Worm (Caenorhabditis elegans) whole organism, young adult: ENCODE results near the gene str-263.

Experiments used
- B0035.1 ChIP-seq: sonication (generic microtip); optimal IDR thresholded peaks from 2 replicates; lab custom pipeline; 2016; ENCODE audit warnings: missing genetic modification characterization, mild to moderate bottlenecking, missing compliant biosample characterization, missing genotype, missing genetic modification reagents
- B0336.3 ChIP-seq: fragments of 200-800 bp; sonication (Bioruptor generic); IDR thresholded peaks from 2 replicates; pipeline ENCODE4 v1.3.6; 2022; ENCODE audit warnings: missing genetic modification characterization, missing compliant biosample characterization
- C06A6.2 ChIP-seq: fragments of 200-800 bp; sonication (Bioruptor generic); conservative IDR thresholded peaks from 2 replicates; pipeline ENCODE4 v1.3.6; 2022; ENCODE audit warnings: missing genetic modification characterization, missing compliant biosample characterization
- F39B2.1 ChIP-seq: fragments of 200-800 bp; sonication (Bioruptor generic); IDR thresholded peaks from 2 replicates; pipeline ENCODE4 v1.3.6; 2022; ENCODE audit warnings: missing genetic modification reagents, missing genetic modification characterization, missing compliant biosample characterization
- F57C9.4 ChIP-seq: sonication (generic microtip); optimal IDR thresholded peaks from 2 replicates; lab custom pipeline; 2017; ENCODE audit warnings: mild to moderate bottlenecking, missing genetic modification characterization, missing compliant biosample characterization
- K11D2.4 ChIP-seq: fragments of 200-800 bp; sonication (Bioruptor generic); IDR thresholded peaks from 2 replicates; pipeline ENCODE4 v1.3.6; 2022; ENCODE audit warnings: missing genetic modification reagents, missing genetic modification characterization, missing compliant biosample characterization
- T26A5.8 ChIP-seq: sonication (generic microtip); optimal IDR thresholded peaks from 2 replicates; lab custom pipeline; 2016; ENCODE audit warnings: missing genetic modification characterization, missing compliant biosample characterization
- Y53F4B.3 ChIP-seq: fragments of 200-800 bp; sonication (Bioruptor generic); IDR thresholded peaks from 2 replicates; pipeline ENCODE4 v1.3.6; 2022; ENCODE audit warnings: missing genetic modification reagents, missing genetic modification characterization, missing compliant biosample characterization
- Y53G8AR.9 ChIP-seq: fragments of 200-800 bp; sonication (Bioruptor generic); conservative IDR thresholded peaks from 2 replicates; pipeline ENCODE4 v1.3.6; 2022; ENCODE audit warnings: missing genetic modification reagents, missing genetic modification characterization, missing compliant biosample characterization
- Y56A3A.18 ChIP-seq: fragments of 200-800 bp; sonication (Bioruptor generic); IDR thresholded peaks from 2 replicates; pipeline ENCODE4 v1.3.6; 2022; ENCODE audit warnings: missing genetic modification reagents, missing genetic modification characterization, missing compliant biosample characterization
- Y79H2A.3 ChIP-seq: fragments of 200-800 bp; sonication (Bioruptor generic); conservative IDR thresholded peaks from 2 replicates; pipeline ENCODE4 v1.3.6; 2022; ENCODE audit warnings: missing genetic modification reagents, missing genetic modification characterization, missing compliant biosample characterization
- ama-1 ChIP-seq, 3 experiments: fragments of 150-350 bp in 1 of 3; sonication (generic microtip) in 2 of 3; optimal IDR thresholded peaks; 2 replicates each; lab custom pipeline; 2014 to 2018; ENCODE audit warnings: missing biosample characterization in 2 of 3, missing genetic modification characterization in 2 of 3, missing genetic modification reagents in 2 of 3
- aptf-3 ChIP-seq: fragments of 200-800 bp; sonication (Bioruptor generic); IDR thresholded peaks from 2 replicates; pipeline ENCODE4 v1.3.6; 2022; ENCODE audit warnings: missing genetic modification characterization, missing compliant biosample characterization
- athp-1 ChIP-seq: sonication (generic microtip); optimal IDR thresholded peaks from 2 replicates; lab custom pipeline; 2017; ENCODE audit warnings: mild to moderate bottlenecking, missing genetic modification characterization, missing compliant biosample characterization
- ccch-3 ChIP-seq: fragments of 200-800 bp; sonication (Bioruptor generic); optimal IDR thresholded peaks from 2 replicates; lab custom pipeline; 2018; ENCODE audit warnings: mild to moderate bottlenecking, missing genetic modification characterization, missing compliant biosample characterization
- cebp-1 ChIP-seq, 2 experiments: fragments of 200-800 bp in 1 of 2; sonication (Bioruptor generic) in 1 of 2; sonication (generic microtip) in 1 of 2; IDR thresholded peaks in 1 of 2; optimal IDR thresholded peaks in 1 of 2; 2 replicates each; pipeline versions ENCODE4 v1.3.6 to Lab custom; 2017 to 2022; ENCODE audit warnings: missing compliant biosample characterization in 2 of 2, missing genetic modification characterization in 2 of 2, mild to moderate bottlenecking in 1 of 2, missing genetic modification reagents in 1 of 2, moderate library complexity in 1 of 2
- ceh-58 ChIP-seq: fragments of 200-800 bp; sonication (Bioruptor generic); IDR thresholded peaks from 2 replicates; pipeline ENCODE4 v1.3.6; 2022; ENCODE audit warnings: missing genetic modification characterization, missing compliant biosample characterization
- ceh-91 ChIP-seq: fragments of 200-800 bp; sonication (Bioruptor generic); IDR thresholded peaks from 2 replicates; pipeline ENCODE4 v1.3.6; 2022; ENCODE audit warnings: missing genetic modification reagents, missing genetic modification characterization, missing compliant biosample characterization
- chd-7 ChIP-seq: sonication (generic microtip); optimal IDR thresholded peaks from 2 replicates; lab custom pipeline; 2016; ENCODE audit warnings: mild to moderate bottlenecking, missing genetic modification characterization, moderate library complexity, missing compliant biosample characterization
- die-1 ChIP-seq: sonication (generic microtip); optimal IDR thresholded peaks from 2 replicates; lab custom pipeline; 2016; ENCODE audit warnings: missing genotype, mild to moderate bottlenecking, missing genetic modification characterization, missing compliant biosample characterization
- dpl-1 ChIP-seq: fragments of 150-350 bp; optimal IDR thresholded peaks from 2 replicates; lab custom pipeline; 2014; ENCODE audit warnings: missing biosample characterization, missing genetic modification reagents, missing genetic modification characterization
- efl-1 ChIP-seq: fragments of 150-350 bp; optimal IDR thresholded peaks from 2 replicates; lab custom pipeline; 2014; ENCODE audit warnings: missing biosample characterization, missing genetic modification reagents, missing genetic modification characterization
- egrh-3 ChIP-seq: fragments of 200-800 bp; sonication (Bioruptor generic); IDR thresholded peaks from 2 replicates; pipeline ENCODE4 v1.3.6; 2022; ENCODE audit warnings: missing genetic modification reagents, missing genetic modification characterization, missing compliant biosample characterization
- ets-4 ChIP-seq: fragments of 200-800 bp; sonication (Bioruptor generic); optimal IDR thresholded peaks from 2 replicates; lab custom pipeline; 2018; ENCODE audit warnings: mild to moderate bottlenecking, missing genetic modification characterization, missing compliant biosample characterization
- him-1 ChIP-seq: sonication (generic microtip); optimal IDR thresholded peaks from 2 replicates; lab custom pipeline; 2016; ENCODE audit warnings: missing genotype, missing genetic modification reagents, missing genetic modification characterization, missing compliant biosample characterization
- hmg-1.2 ChIP-seq: fragments of 200-800 bp; sonication (Bioruptor generic); IDR thresholded peaks from 2 replicates; pipeline ENCODE4 v1.3.6; 2022; ENCODE audit warnings: missing genetic modification reagents, missing genetic modification characterization, missing compliant biosample characterization
- hmg-20 ChIP-seq: fragments of 200-800 bp; sonication (Bioruptor generic); IDR thresholded peaks from 2 replicates; pipeline ENCODE4 v1.3.6; 2022; ENCODE audit warnings: missing genetic modification reagents, missing genetic modification characterization, missing compliant biosample characterization
- hsf-1 ChIP-seq: fragments of 200-800 bp; sonication (Bioruptor generic); IDR thresholded peaks from 2 replicates; pipeline ENCODE4 v1.3.6; 2022; ENCODE audit warnings: missing genetic modification reagents, missing genetic modification characterization, missing compliant biosample characterization
- lin-26 ChIP-seq: fragments of 200-800 bp; sonication (Bioruptor generic); IDR thresholded peaks from 2 replicates; pipeline ENCODE4 v1.3.6; 2022; ENCODE audit warnings: missing genetic modification reagents, missing genetic modification characterization, missing compliant biosample characterization
- lin-35 ChIP-seq, 3 experiments: fragments of 150-350 bp in 2 of 3; sonication (generic microtip) in 1 of 3; optimal IDR thresholded peaks; 2 replicates each; lab custom pipeline; 2014 to 2018; ENCODE audit warnings: missing biosample characterization in 3 of 3, missing genetic modification characterization in 3 of 3, missing genetic modification reagents in 3 of 3
- lin-40 ChIP-seq: sonication (generic microtip); optimal IDR thresholded peaks from 2 replicates; lab custom pipeline; 2016; ENCODE audit warnings: missing genetic modification characterization, mild to moderate bottlenecking, missing compliant biosample characterization, missing genotype, missing genetic modification reagents
- madf-10 ChIP-seq: sonication (generic microtip); optimal IDR thresholded peaks from 2 replicates; lab custom pipeline; 2016; ENCODE audit warnings: mild to moderate bottlenecking, missing genetic modification characterization, missing compliant biosample characterization
- mcd-1 ChIP-seq: fragments of 200-800 bp; sonication (Bioruptor generic); IDR thresholded peaks from 2 replicates; pipeline ENCODE4 v1.3.6; 2022; ENCODE audit warnings: missing genetic modification reagents, missing genetic modification characterization, missing compliant biosample characterization
- mxl-1 ChIP-seq: sonication (generic microtip); optimal IDR thresholded peaks from 2 replicates; lab custom pipeline; 2016; ENCODE audit warnings: missing genetic modification characterization, missing compliant biosample characterization
- nfya-2 ChIP-seq: fragments of 200-800 bp; sonication (Bioruptor generic); IDR thresholded peaks from 2 replicates; pipeline ENCODE4 v1.3.6; 2022; ENCODE audit warnings: missing genetic modification reagents, missing genetic modification characterization, missing compliant biosample characterization
- nfyb-1 ChIP-seq: fragments of 200-800 bp; sonication (Bioruptor generic); IDR thresholded peaks from 2 replicates; pipeline ENCODE4 v1.3.6; 2022; ENCODE audit warnings: missing genetic modification reagents, missing genetic modification characterization, missing compliant biosample characterization
- nhr-179 ChIP-seq: sonication (generic microtip); optimal IDR thresholded peaks from 2 replicates; lab custom pipeline; 2016; ENCODE audit warnings: mild to moderate bottlenecking, missing genetic modification characterization, missing compliant biosample characterization
- pha-4 ChIP-seq: fragments of 150-350 bp; sonication (generic microtip); optimal IDR thresholded peaks from 2 replicates; lab custom pipeline; 2014; ENCODE audit warnings: missing biosample characterization, missing genetic modification reagents, missing genetic modification characterization
- rpc-1 ChIP-seq, 2 experiments: fragments of 150-350 bp in 1 of 2; sonication (generic microtip) in 1 of 2; optimal IDR thresholded peaks; 2 replicates each; lab custom pipeline; 2014 to 2018; ENCODE audit warnings: missing biosample characterization in 1 of 2, missing genetic modification characterization in 1 of 2, missing genetic modification reagents in 1 of 2, missing genotype in 1 of 2
- snpc-1.1 ChIP-seq: sonication (generic microtip); optimal IDR thresholded peaks from 2 replicates; lab custom pipeline; 2017; ENCODE audit warnings: missing genetic modification characterization, mild to moderate bottlenecking, missing compliant biosample characterization, antibody characterized with exemption, moderate library complexity, missing genotype, missing genetic modification reagents; ENCODE audit not compliant: insufficient read depth
- somi-1 ChIP-seq: fragments of 200-800 bp; sonication (Bioruptor generic); optimal IDR thresholded peaks from 2 replicates; lab custom pipeline; 2018; ENCODE audit warnings: mild to moderate bottlenecking, missing genetic modification characterization, missing compliant biosample characterization
- sptf-2 ChIP-seq: fragments of 200-800 bp; sonication (Bioruptor generic); optimal IDR thresholded peaks from 2 replicates; lab custom pipeline; 2018; ENCODE audit warnings: mild to moderate bottlenecking, missing genetic modification characterization, missing compliant biosample characterization
- tbp1 ChIP-seq: fragments of 200-800 bp; sonication (Bioruptor generic); optimal IDR thresholded peaks from 2 replicates; lab custom pipeline; 2018; ENCODE audit warnings: mild to moderate bottlenecking, missing genetic modification characterization, missing compliant biosample characterization
- tbx-9 ChIP-seq: sonication (generic microtip); optimal IDR thresholded peaks from 2 replicates; lab custom pipeline; 2016; ENCODE audit warnings: borderline replicate concordance, missing genetic modification characterization, inconsistent platforms, missing compliant biosample characterization
- unc-62 ChIP-seq: fragments of 150-350 bp; optimal IDR thresholded peaks from 2 replicates; lab custom pipeline; 2014; ENCODE audit warnings: missing biosample characterization, missing genetic modification reagents, missing genetic modification characterization
- xnd-1 ChIP-seq: sonication (generic microtip); optimal IDR thresholded peaks from 2 replicates; lab custom pipeline; 2016; ENCODE audit warnings: missing genotype, missing genetic modification reagents, missing genetic modification characterization, missing compliant biosample characterization
- ztf-26 ChIP-seq: sonication (generic microtip); optimal IDR thresholded peaks from 2 replicates; lab custom pipeline; 2017; ENCODE audit warnings: missing genetic modification characterization, missing compliant biosample characterization

The str-263 gene

DNA sequence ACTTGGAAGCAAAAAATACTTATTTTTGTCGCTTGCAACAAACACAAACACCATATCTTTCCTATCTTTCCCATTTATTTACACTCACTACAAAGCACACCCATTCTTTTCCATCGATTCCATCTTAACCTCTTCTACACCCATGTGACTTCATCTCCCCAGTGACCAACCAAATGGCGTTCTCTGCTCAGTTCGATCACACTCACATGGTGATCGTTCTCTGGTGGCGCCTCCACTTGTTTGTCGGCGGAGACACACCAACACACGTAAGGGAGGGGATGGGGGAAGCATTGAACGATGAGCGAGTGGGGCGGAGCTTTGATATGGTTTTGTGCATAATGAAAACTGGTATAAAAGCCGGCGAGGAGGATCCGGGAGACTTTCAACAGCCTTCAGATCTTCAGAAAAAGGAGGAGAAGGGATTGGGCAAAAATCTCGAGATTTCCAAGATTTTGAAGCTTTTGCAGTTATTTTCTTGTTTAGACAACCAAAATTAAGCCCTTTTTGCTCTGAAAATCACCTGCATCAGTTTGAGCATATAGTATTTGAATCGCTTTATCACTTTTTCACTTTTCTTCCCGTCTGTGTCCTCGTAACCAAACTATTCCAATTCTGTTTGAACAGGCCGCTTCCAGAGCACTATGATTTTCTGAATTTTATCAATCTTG lies 46.3 kb upstream of the str-263 start:
- no peak for TF ChIP-seq dpl-1
- 0 out of 2 replicates have a peak, but pooled peaks have one; percentile 50 for TF ChIP-seq lin-26
- TF ChIP-seq Y79H2A.3: no peak
- no peak for TF ChIP-seq ceh-91 (GFP tag; lab: Robert Waterston, UW)
- TF ChIP-seq ets-4 (GFP tag; lab: Kevin White, UChicago): no peak
- no peak for TF ChIP-seq egrh-3
- no peak for TF ChIP-seq ceh-58
- TF ChIP-seq cebp-1 (GFP tag; IDR thresholded peaks at IDR 0.05; lab: Robert Waterston, UW): 0 out of 2 replicates have a peak, but pooled peaks have one; percentile 18
- TF ChIP-seq cebp-1 (tag; optimal IDR thresholded peaks at IDR 0.05; lab: Kevin White, UChicago): peak; percentile 75
- no peak for TF ChIP-seq F57C9.4 (tag; lab: Kevin White, UChicago)
- no peak for TF ChIP-seq nhr-179 (tag; lab: Kevin White, UChicago)
- no peak for TF ChIP-seq Y56A3A.18
- TF ChIP-seq nfyb-1 (GFP tag; lab: Robert Waterston, UW): 0 out of 2 replicates have a peak, but pooled peaks have one; percentile 15
- peak; percentile 66 for TF ChIP-seq lin-40
- peak in 1 of 3 experiments; percentile 38 for TF ChIP-seq lin-35 (GFP tag; optimal IDR thresholded peaks at IDR 0.05; lab: Kevin White, UChicago)
- no peak for TF ChIP-seq hsf-1
- TF ChIP-seq C06A6.2 (GFP tag; lab: Robert Waterston, UW): 0 out of 2 replicates have a peak, but pooled peaks have one; percentile 24
- no peak for TF ChIP-seq mxl-1 (tag; lab: Kevin White, UChicago)
- peak; percentile 40; the same call in 1 of the 2 replicates for TF ChIP-seq B0336.3 (GFP tag; lab: Robert Waterston, UW)
- no peak for TF ChIP-seq ccch-3 (GFP tag; lab: Kevin White, UChicago)
- TF ChIP-seq nfya-2: no peak
- TF ChIP-seq Y53F4B.3 (GFP tag; lab: Robert Waterston, UW): no peak
- TF ChIP-seq hmg-1.2 (GFP tag; lab: Robert Waterston, UW): peak; percentile 33; the same call in 1 of the 2 replicates
- TF ChIP-seq sptf-2 (GFP tag; lab: Kevin White, UChicago): no peak
- TF ChIP-seq die-1: peak; percentile 34
- 0 out of 2 replicates have a peak, but pooled peaks have one; percentile 4 for TF ChIP-seq mcd-1
- TF ChIP-seq T26A5.8 (tag; lab: Kevin White, UChicago): no peak
- no peak for TF ChIP-seq athp-1 (tag; lab: Kevin White, UChicago)
- TF ChIP-seq K11D2.4 (GFP tag; lab: Robert Waterston, UW): peak; percentile 61; the same call in 1 of the 2 replicates
- peak; percentile 96 for TF ChIP-seq ama-1 (optimal IDR thresholded peaks at IDR 0.05; lab: Kevin White, UChicago)
- TF ChIP-seq ama-1 (GFP tag; optimal IDR thresholded peaks at IDR 0.05; lab: Kevin White, UChicago): no peak
- TF ChIP-seq him-1 (tag; lab: Kevin White, UChicago): no peak
- TF ChIP-seq madf-10 (tag; lab: Kevin White, UChicago): peak; percentile 14
- peak; percentile 77 for TF ChIP-seq somi-1 (GFP tag; lab: Kevin White, UChicago)
- TF ChIP-seq pha-4 (tag; lab: Kevin White, UChicago): no peak
- TF ChIP-seq efl-1 (GFP tag; lab: Kevin White, UChicago): no peak
- TF ChIP-seq hmg-20 (GFP tag; lab: Robert Waterston, UW): no peak
- peak; percentile 58 for TF ChIP-seq ztf-26 (tag; lab: Kevin White, UChicago)
- TF ChIP-seq tbp1: peak; percentile 49
- no peak for TF ChIP-seq F39B2.1
- no peak for TF ChIP-seq B0035.1 (tag; lab: Kevin White, UChicago)
- no peak for TF ChIP-seq snpc-1.1 (tag; lab: Kevin White, UChicago)
- no peak for TF ChIP-seq xnd-1 (tag; lab: Kevin White, UChicago)
- no peak for TF ChIP-seq tbx-9
- TF ChIP-seq chd-7 (tag; lab: Kevin White, UChicago): peak; percentile 55
- no peak for TF ChIP-seq Y53G8AR.9 (GFP tag; lab: Robert Waterston, UW)
- TF ChIP-seq unc-62 (GFP tag; lab: Kevin White, UChicago): no peak
- no peak for TF ChIP-seq rpc-1 (optimal IDR thresholded peaks at IDR 0.05; lab: Kevin White, UChicago)
- no peak for TF ChIP-seq rpc-1 (tag; optimal IDR thresholded peaks at IDR 0.05; lab: Kevin White, UChicago)
- no peak for TF ChIP-seq aptf-3 (GFP tag; lab: Robert Waterston, UW)
